Fruit fly (Drosophila melanogaster) whole organism, wandering third instar larva: ENCODE results near the gene CAH9.

Experiments
- CrebA ChIP-seq: fragments of 200-800 bp; sonication (Bioruptor generic); optimal IDR thresholded peaks from 2 replicates; lab custom pipeline; 2016; ENCODE audit warnings: missing biosample characterization, mild to moderate bottlenecking, missing genetic modification characterization, borderline replicate concordance
- Dfd ChIP-seq: fragments of >200 bp; optimal IDR thresholded peaks from 2 replicates; lab custom pipeline; 2017; ENCODE audit warnings: missing biosample characterization, missing genetic modification characterization
- Hr78 ChIP-seq: fragments of >200 bp; optimal IDR thresholded peaks from 2 replicates; lab custom pipeline; 2017; ENCODE audit warnings: missing biosample characterization, missing genetic modification characterization
- dl ChIP-seq, 2 experiments: fragments of 175-275, 200-275 bp in 1 of 2; fragments of 200-275 bp in 1 of 2; sonication (Bioruptor generic); optimal IDR thresholded peaks; lab custom pipeline; 2018; ENCODE audit warnings: mild to moderate bottlenecking in 2 of 2, missing biosample characterization in 2 of 2, missing genetic modification characterization in 2 of 2, moderate library complexity in 2 of 2; ENCODE audit not compliant: partially characterized antibody in 2 of 2, insufficient read depth in 1 of 2
- ey ChIP-seq: fragments of 200-800 bp; sonication (Bioruptor generic); optimal IDR thresholded peaks from 2 replicates; lab custom pipeline; 2016; ENCODE audit warnings: missing biosample characterization, missing genetic modification characterization
- foxo ChIP-seq, 2 experiments: fragments of 200-800 bp; sonication (Bioruptor generic); optimal IDR thresholded peaks; 2 replicates in 1 of 2; 3 replicates in 1 of 2; lab custom pipeline; 2016 to 2017; ENCODE audit warnings: missing biosample characterization in 2 of 2, missing genetic modification characterization in 2 of 2
- h ChIP-seq: fragments of 200-800 bp; sonication (Bioruptor generic); optimal IDR thresholded peaks from 3 replicates; lab custom pipeline; 2016; ENCODE audit warnings: missing biosample characterization, mild to moderate bottlenecking, missing genetic modification characterization
- lola ChIP-seq: fragments of >200 bp; optimal IDR thresholded peaks from 2 replicates; lab custom pipeline; 2017; ENCODE audit warnings: missing biosample characterization, missing genetic modification characterization
- psq ChIP-seq: fragments of 200-800 bp; sonication (Bioruptor generic); optimal IDR thresholded peaks from 3 replicates; lab custom pipeline; 2017; ENCODE audit warnings: missing biosample characterization, mild to moderate bottlenecking, missing genetic modification characterization, moderate library complexity
- tai ChIP-seq: sonication (Bioruptor generic); optimal IDR thresholded peaks from 2 replicates; lab custom pipeline; 2016; ENCODE audit warnings: missing biosample characterization, missing genetic modification characterization
- woc ChIP-seq: sonication (Bioruptor generic); optimal IDR thresholded peaks from 2 replicates; lab custom pipeline; 2016; ENCODE audit warnings: missing biosample characterization, mild to moderate bottlenecking, missing genetic modification characterization

dm6 chr3R:27118346-27118745, 12.4 kb upstream of the CAH9 start, which contains the start of gene CG5882:
- TF ChIP-seq foxo (GFP tag; optimal IDR thresholded peaks at IDR 0.05; lab: Kevin White, UChicago) (no peak), dl (GFP tag; optimal IDR thresholded peaks at IDR 0.05; lab: Kevin White, UChicago; ENCODE audit: insufficient read depth in 1 of 2, partially characterized antibody in 2 of 2) (no peak), CrebA (GFP tag; lab: Kevin White, UChicago) (no peak), h (GFP tag; lab: Kevin White, UChicago) (no peak), psq (GFP tag; lab: Kevin White, UChicago) (no peak), woc (GFP tag; lab: Kevin White, UChicago) (no peak), ey (GFP tag; lab: Kevin White, UChicago) (no peak), Hr78 (GFP tag; lab: Kevin White, UChicago) (no peak), tai (GFP tag; lab: Kevin White, UChicago) (no peak), Dfd (no peak), lola (GFP tag; lab: Kevin White, UChicago) (no peak)
